Worm (Caenorhabditis elegans) whole organism, L4 larva: ENCODE measurements around the gene T28C12.2.
A peak's percentile ranks its signal among the peaks of the same experiment; 100 is the strongest.

ENCODE experiments used
- egl-27 ChIP-seq: sonication (generic microtip); optimal IDR thresholded peaks from 3 replicates; lab custom pipeline; 2017; ENCODE audit warnings: missing biosample characterization, missing genetic modification reagents, missing genetic modification characterization
- fos-1 ChIP-seq: fragments of 150-350 bp; optimal IDR thresholded peaks from 2 replicates; lab custom pipeline; 2014; ENCODE audit warnings: missing biosample characterization, missing genetic modification characterization
- hlh-30 ChIP-seq: sonication (generic microtip); optimal IDR thresholded peaks from 2 replicates; lab custom pipeline; 2017; ENCODE audit warnings: antibody characterized with exemption, mild to moderate bottlenecking, missing genetic modification characterization, missing compliant biosample characterization; ENCODE audit not compliant: insufficient read depth
- lin-13 ChIP-seq: fragments of 150-350 bp; optimal IDR thresholded peaks from 2 replicates; lab custom pipeline; 2014; ENCODE audit warnings: missing biosample characterization, missing genetic modification reagents, missing genetic modification characterization
- mdl-1 ChIP-seq, 2 experiments: fragments of 150-350 bp in 1 of 2; sonication (generic microtip) in 1 of 2; optimal IDR thresholded peaks; 2 replicates each; lab custom pipeline; 2014 to 2017; ENCODE audit warnings: missing biosample characterization in 2 of 2, missing genetic modification characterization in 2 of 2
- nhr-237 ChIP-seq: sonication (generic microtip); optimal IDR thresholded peaks from 2 replicates; lab custom pipeline; 2017; ENCODE audit warnings: missing biosample characterization, missing genetic modification characterization
- nhr-28 ChIP-seq: fragments of 150-350 bp; optimal IDR thresholded peaks from 2 replicates; lab custom pipeline; 2014; ENCODE audit warnings: missing biosample characterization, missing genetic modification characterization
- nhr-42 ChIP-seq: fragments of 200-800 bp; sonication (Bioruptor generic); IDR thresholded peaks from 2 replicates; pipeline ENCODE4 v1.3.6; 2022; ENCODE audit warnings: missing genetic modification characterization, missing compliant biosample characterization
- nhr-77 ChIP-seq: fragments of 150-350 bp; optimal IDR thresholded peaks from 2 replicates; lab custom pipeline; 2014; ENCODE audit warnings: missing biosample characterization, missing genetic modification characterization
- pha-4 ChIP-seq, 2 experiments: fragments of 150-350 bp in 1 of 2; fragments of 200-800 bp in 1 of 2; sonication (Bioruptor generic) in 1 of 2; IDR thresholded peaks in 1 of 2; optimal IDR thresholded peaks in 1 of 2; 2 replicates each; pipeline versions ENCODE4 v1.3.6 to Lab custom; 2014 to 2022; ENCODE audit warnings: missing genetic modification characterization in 2 of 2, missing genetic modification reagents in 2 of 2, missing biosample characterization in 1 of 2, missing compliant biosample characterization in 1 of 2
- pqm-1 ChIP-seq: sonication (generic microtip); optimal IDR thresholded peaks from 2 replicates; lab custom pipeline; 2017; ENCODE audit warnings: missing biosample characterization, missing genetic modification characterization
- snpc-4 ChIP-seq: fragments of 150-350 bp; optimal IDR thresholded peaks from 2 replicates; lab custom pipeline; 2014; ENCODE audit warnings: missing biosample characterization, missing genetic modification characterization
- unc-62 ChIP-seq, 3 experiments: fragments of 150-350 bp in 1 of 3; sonication (generic microtip); optimal IDR thresholded peaks in 2 of 3; peaks in 1 of 3; 1 replicate in 1 of 3; 2 replicates in 2 of 3; lab custom pipeline; 2014 to 2017; ENCODE audit warnings: missing biosample characterization in 3 of 3, missing genetic modification characterization in 3 of 3, missing genetic modification reagents in 3 of 3, missing genotype in 1 of 3

DNA sequence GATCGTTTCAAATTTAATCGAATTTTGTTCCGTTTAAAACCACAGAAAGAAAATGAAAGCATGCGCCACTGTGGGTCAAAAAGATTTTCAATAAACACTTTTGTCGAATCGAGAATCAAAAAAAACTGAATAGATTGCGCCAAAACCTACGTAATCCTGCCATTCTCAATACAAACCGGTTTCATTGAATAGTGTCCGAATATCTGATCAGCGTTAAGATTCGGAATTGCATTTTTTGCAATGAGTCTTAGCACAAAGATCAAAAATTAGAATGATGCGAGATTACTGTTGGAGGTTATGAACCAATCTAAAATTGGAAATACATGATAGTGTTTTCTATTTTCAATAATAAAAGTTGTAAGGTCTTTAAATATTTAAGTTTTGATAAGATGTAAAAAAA is 11.1 kb upstream of the T28C12.2 start:
- TF ChIP-seq mdl-1 (tag; optimal IDR thresholded peaks at IDR 0.05; lab: Kevin White, UChicago) (no peak), unc-62 (GFP tag; optimal IDR thresholded peaks at IDR 0.05 in 1 of 2; lab: Kevin White, UChicago) (peak in 1 of 2 experiments; percentile 24), unc-62 (tag; optimal IDR thresholded peaks at IDR 0.05; lab: Kevin White, UChicago) (no peak), egl-27 (tag; lab: Kevin White, UChicago) (no peak), nhr-77 (no peak), pqm-1 (tag; lab: Kevin White, UChicago) (no peak), pha-4 (GFP tag; IDR thresholded peaks at IDR 0.05; lab: Robert Waterston, UW) (no peak), pha-4 (tag; optimal IDR thresholded peaks at IDR 0.05; lab: Kevin White, UChicago) (no peak), nhr-42 (GFP tag; lab: Robert Waterston, UW) (no peak), snpc-4 (tag; lab: Kevin White, UChicago) (no peak), hlh-30 (no peak), lin-13 (GFP tag; lab: Kevin White, UChicago) (no peak), fos-1 (tag; lab: Kevin White, UChicago) (no peak), nhr-28 (tag; lab: Kevin White, UChicago) (peak; percentile 7), nhr-237 (no peak)
